Worm (Caenorhabditis elegans) whole organism, late embryonic: ENCODE measurements around the gene srbc-39.

Experiments used
- F13H6.1 ChIP-seq: sonication (generic microtip); optimal IDR thresholded peaks from 2 replicates; lab custom pipeline; 2016; ENCODE audit warnings: missing genetic modification characterization, missing compliant biosample characterization
- dve-1 ChIP-seq: sonication (generic microtip); optimal IDR thresholded peaks from 2 replicates; lab custom pipeline; 2017; ENCODE audit warnings: antibody characterized with exemption, mild to moderate bottlenecking, missing genetic modification characterization, missing compliant biosample characterization

ce11 chrV:743348-743747 is 34.4 kb downstream of the srbc-39 start, which contains the start of gene str-134:
- TF ChIP-seq dve-1 (tag; lab: Kevin White, UChicago) (no peak), F13H6.1 (tag; lab: Kevin White, UChicago) (no peak)
